Worm (Caenorhabditis elegans): ENCODE measurements around the gene C02H6.3.

ce11 chrV:7364059-7364458, 23.6 kb downstream of the C02H6.3 start, which contains the start of gene cyp-35A2:
- TF ChIP-seq hmg-4 (GFP tag; optimal IDR thresholded peaks at IDR 0.05) = no peak
- TF ChIP-seq F13C5.2 (tag; optimal IDR thresholded peaks at IDR 0.05) = no peak

Measured in whole organism, early embryonic.